Fruit fly (Drosophila melanogaster): Measurements from ENCODE around the gene Rim.
A peak's percentile ranks its signal among the peaks of the same experiment; 100 is the strongest.

The Rim gene

dm6 chr3R:17966013-17966412, 49.6 kb upstream of the Rim start (continued):
- TF ChIP-seq CG15011 (GFP tag; optimal IDR thresholded peaks at IDR 0.05) (peak; percentile 3), gsb (GFP tag; IDR thresholded peaks at IDR 0.05) (no peak), amos (GFP tag; IDR thresholded peaks at IDR 0.05; ENCODE audit: partially characterized antibody) (no peak), CG6813 (GFP tag; optimal IDR thresholded peaks at IDR 0.05) (peak; percentile 26), Fer1 (GFP tag; optimal IDR thresholded peaks at IDR 0.05) (peak; percentile 69), CG31441 (GFP tag; IDR thresholded peaks at IDR 0.05) (no peak), Hmr (GFP tag; optimal IDR thresholded peaks at IDR 0.05) (peak; percentile 66), CG10274 (GFP tag; optimal IDR thresholded peaks at IDR 0.05) (no peak), CG17385 (GFP tag; optimal IDR thresholded peaks at IDR 0.05) (no peak), CG6175 (GFP tag; IDR thresholded peaks at IDR 0.05) (no peak), CG10462 (GFP tag; optimal IDR thresholded peaks at IDR 0.05) (no peak), Blimp-1 (GFP tag; optimal IDR thresholded peaks at IDR 0.05) (no peak), slp2 (GFP tag; optimal IDR thresholded peaks at IDR 0.05) (no peak), CG7745 (tag; optimal IDR thresholded peaks at IDR 0.05) (no peak), Rx (GFP tag; IDR thresholded peaks at IDR 0.05) (no peak), CG10431 (GFP tag; optimal IDR thresholded peaks at IDR 0.05) (no peak), HHEX (GFP tag; optimal IDR thresholded peaks at IDR 0.05) (peak; percentile 10), CG11456 (GFP tag; IDR thresholded peaks at IDR 0.05) (no peak), GATAe (GFP tag; conservative IDR thresholded peaks at IDR 0.05) (no peak), eve (GFP tag; optimal IDR thresholded peaks at IDR 0.05) (no peak), Hr51 (GFP tag; optimal IDR thresholded peaks at IDR 0.05) (no peak), lov (optimal IDR thresholded peaks at IDR 0.05) (no peak), lov (GFP tag; IDR thresholded peaks at IDR 0.05) (no peak), pb (GFP tag; optimal IDR thresholded peaks at IDR 0.05) (no peak), stc (GFP tag; IDR thresholded peaks at IDR 0.05) (no peak), fu2 (GFP tag; optimal IDR thresholded peaks at IDR 0.05) (no peak), pfk (GFP tag; optimal IDR thresholded peaks at IDR 0.05) (no peak), Atf-2 (GFP tag; optimal IDR thresholded peaks at IDR 0.05) (no peak), Hr39 (optimal IDR thresholded peaks at IDR 0.05) (no peak), hbn (GFP tag; IDR thresholded peaks at IDR 0.05; ENCODE audit: partially characterized antibody) (no peak), wek (GFP tag; optimal IDR thresholded peaks at IDR 0.05) (peak; percentile 8), Lhr (GFP tag; optimal IDR thresholded peaks at IDR 0.05) (no peak), CG13287 (GFP tag; IDR thresholded peaks at IDR 0.05; ENCODE audit: partially characterized antibody) (no peak), CG2889 (GFP tag; IDR thresholded peaks at IDR 0.05) (no peak), row (GFP tag; IDR thresholded peaks at IDR 0.05) (no peak), Gsc (GFP tag; IDR thresholded peaks at IDR 0.05) (no peak), CTCF (GFP tag; optimal IDR thresholded peaks at IDR 0.05) (no peak), Myb (GFP tag; optimal IDR thresholded peaks at IDR 0.05) (no peak), fd64A (GFP tag; optimal IDR thresholded peaks at IDR 0.05) (no peak), CG31388 (GFP tag; optimal IDR thresholded peaks at IDR 0.05) (no peak), Kr (GFP tag; optimal IDR thresholded peaks at IDR 0.05) (no peak), toy (GFP tag; IDR thresholded peaks at IDR 0.05) (no peak), CG8924 (tag; optimal IDR thresholded peaks at IDR 0.05) (no peak), dm (GFP tag; optimal IDR thresholded peaks at IDR 0.05) (no peak), Hr78 (GFP tag; optimal IDR thresholded peaks at IDR 0.05) (no peak), lola (GFP tag; optimal IDR thresholded peaks at IDR 0.05) (no peak), ewg (GFP tag; optimal IDR thresholded peaks at IDR 0.05) (no peak), wor (GFP tag; IDR thresholded peaks at IDR 0.05) (no peak), CG9817 (tag; optimal IDR thresholded peaks at IDR 0.05) (no peak), CG13424 (tag; optimal IDR thresholded peaks at IDR 0.05) (no peak), ems (GFP tag; optimal IDR thresholded peaks at IDR 0.05) (no peak), CG30431 (GFP tag; optimal IDR thresholded peaks at IDR 0.05) (no peak)
